Fruit fly (Drosophila melanogaster) whole organism, embryonic: ENCODE data around the gene CG31636.

ENCODE experiments used
- Abd-B ChIP-seq: fragments of 200-800 bp; sonication (Bioruptor generic); optimal IDR thresholded peaks from 2 replicates; lab custom pipeline; 2018; ENCODE audit warnings: missing biosample characterization, mild to moderate bottlenecking, missing genetic modification characterization, moderate library complexity
- Awh ChIP-seq: fragments of 200-800 bp; sonication (Bioruptor generic); IDR thresholded peaks from 2 replicates; pipeline ENCODE4, ENCODE4 v1.3.6; 2022; ENCODE audit warnings: missing biosample characterization, missing genetic modification characterization
- CG11560 ChIP-seq: fragments of 200-800 bp; sonication (Bioruptor generic); IDR thresholded peaks from 3 replicates; pipeline ENCODE4 v1.3.6; 2022; ENCODE audit warnings: missing biosample characterization, missing genetic modification characterization
- CG13123 ChIP-seq: fragments of 200-800 bp; sonication (Bioruptor generic); optimal IDR thresholded peaks from 2 replicates; lab custom pipeline; 2016; ENCODE audit warnings: missing biosample characterization, missing genetic modification characterization
- CG14965 ChIP-seq: fragments of 200-800 bp; sonication (Bioruptor generic); optimal IDR thresholded peaks from 2 replicates; lab custom pipeline; 2016; ENCODE audit warnings: missing biosample characterization, missing genetic modification characterization, borderline replicate concordance
- CG15696 ChIP-seq: fragments of 200-800 bp; sonication (Bioruptor generic); optimal IDR thresholded peaks from 2 replicates; lab custom pipeline; 2019; ENCODE audit warnings: missing biosample characterization, mild to moderate bottlenecking, missing genetic modification characterization, moderate library complexity
- CG17385 ChIP-seq: fragments of 200-800 bp; sonication (Bioruptor generic); optimal IDR thresholded peaks from 3 replicates; lab custom pipeline; 2018; ENCODE audit warnings: missing biosample characterization, mild to moderate bottlenecking, missing genetic modification characterization
- CG2889 ChIP-seq: fragments of 200-800 bp; sonication (Bioruptor generic); IDR thresholded peaks from 3 replicates; pipeline ENCODE4 v1.3.6; 2022; ENCODE audit warnings: missing biosample characterization, missing genetic modification characterization
- CG31224 ChIP-seq: fragments of 200-800 bp; sonication (Bioruptor generic); IDR thresholded peaks from 2 replicates; pipeline ENCODE4 v1.3.6; 2022; ENCODE audit warnings: missing biosample characterization, missing genetic modification characterization
- CG33213 ChIP-seq: fragments of 200-800 bp; sonication (Bioruptor generic); optimal IDR thresholded peaks from 3 replicates; lab custom pipeline; 2016; ENCODE audit warnings: missing biosample characterization, missing genetic modification characterization
- CG4854 ChIP-seq: fragments of 200-800 bp; sonication (Bioruptor generic); optimal IDR thresholded peaks from 2 replicates; lab custom pipeline; 2016; ENCODE audit warnings: missing biosample characterization, missing genetic modification characterization, inconsistent platforms
- CG5180 ChIP-seq: fragments of 200-800 bp; sonication (Bioruptor generic); optimal IDR thresholded peaks from 3 replicates; lab custom pipeline; 2017; ENCODE audit warnings: missing biosample characterization, missing genetic modification characterization, mild to moderate bottlenecking, moderate library complexity, missing genetic modification reagents
- CG6175 ChIP-seq: fragments of 200-800 bp; sonication (Bioruptor generic); IDR thresholded peaks from 3 replicates; pipeline ENCODE4 v1.3.6; 2022; ENCODE audit warnings: missing biosample characterization, missing genetic modification characterization
- CG7271 ChIP-seq: fragments of 200-800 bp; sonication (Bioruptor generic); optimal IDR thresholded peaks from 2 replicates; lab custom pipeline; 2018; ENCODE audit warnings: missing biosample characterization, mild to moderate bottlenecking, missing genetic modification characterization, moderate library complexity
- CG9215 ChIP-seq: fragments of 200-800 bp; sonication (Bioruptor generic); IDR thresholded peaks from 2 replicates; pipeline ENCODE4 v1.3.6; 2022; ENCODE audit warnings: missing biosample characterization, missing genetic modification characterization
- CTCF ChIP-seq: fragments of 200-800 bp; sonication (Bioruptor generic); optimal IDR thresholded peaks from 2 replicates; lab custom pipeline; 2017; ENCODE audit warnings: missing biosample characterization, mild to moderate bottlenecking, missing genetic modification characterization, moderate library complexity
- Dp ChIP-seq: fragments of 200-800 bp; sonication (Bioruptor generic); optimal IDR thresholded peaks from 2 replicates; lab custom pipeline; 2018; ENCODE audit warnings: missing biosample characterization, mild to moderate bottlenecking, missing genetic modification characterization, moderate library complexity
- Gsc ChIP-seq: fragments of 200-800 bp; sonication (Bioruptor generic); IDR thresholded peaks from 2 replicates; pipeline ENCODE4 v1.3.6; 2022; ENCODE audit warnings: missing biosample characterization, missing genetic modification characterization
- Gug ChIP-seq: fragments of 200-800 bp; sonication (Bioruptor generic); IDR thresholded peaks from 4 replicates; pipeline ENCODE4 v1.3.6; 2022; ENCODE audit warnings: missing biosample characterization, missing genetic modification characterization
- Hmr ChIP-seq: fragments of 200-800 bp; sonication (Bioruptor generic); optimal IDR thresholded peaks from 3 replicates; lab custom pipeline; 2017; ENCODE audit warnings: mild to moderate bottlenecking, missing biosample characterization, missing genetic modification reagents, missing genetic modification characterization
- Hmx ChIP-seq: fragments of 200-800 bp; sonication (Bioruptor generic); optimal IDR thresholded peaks from 2 replicates; lab custom pipeline; 2016; ENCODE audit warnings: missing biosample characterization, missing genetic modification characterization
- Kr ChIP-seq: fragments of 200-800 bp; sonication (Bioruptor generic); optimal IDR thresholded peaks from 2 replicates; lab custom pipeline; 2017; ENCODE audit warnings: missing biosample characterization, mild to moderate bottlenecking, missing genetic modification characterization
- Mrtf ChIP-seq: fragments of 200-800 bp; sonication (Bioruptor generic); IDR thresholded peaks from 3 replicates; pipeline ENCODE4 v1.3.6; 2022; ENCODE audit warnings: missing biosample characterization, missing genetic modification characterization
- Myb ChIP-seq: fragments of 200-800 bp; sonication (Bioruptor generic); optimal IDR thresholded peaks from 2 replicates; lab custom pipeline; 2016; ENCODE audit warnings: missing biosample characterization, missing genetic modification characterization
- Oli ChIP-seq: fragments of 200-800 bp; sonication (Bioruptor generic); optimal IDR thresholded peaks from 2 replicates; lab custom pipeline; 2018; ENCODE audit warnings: missing biosample characterization, mild to moderate bottlenecking, missing genetic modification characterization, moderate library complexity
- Pdp1 ChIP-seq, 2 experiments: fragments of 200-800 bp; sonication (Bioruptor generic); optimal IDR thresholded peaks; 3 replicates each; lab custom pipeline; 2016; ENCODE audit warnings: missing biosample characterization in 2 of 2, missing genetic modification characterization in 2 of 2, mild to moderate bottlenecking in 1 of 2, moderate library complexity in 1 of 2
- TFAM ChIP-seq: fragments of 200-800 bp; sonication (Bioruptor generic); optimal IDR thresholded peaks from 2 replicates; lab custom pipeline; 2017; ENCODE audit warnings: missing biosample characterization, missing genetic modification characterization, inconsistent platforms
- al ChIP-seq: fragments of 200-800 bp; sonication (Bioruptor generic); IDR thresholded peaks from 2 replicates; pipeline ENCODE4 v1.3.6; 2022; ENCODE audit warnings: missing biosample characterization, missing genetic modification characterization
- chif ChIP-seq, 2 experiments: fragments of 200-800 bp; sonication (Bioruptor generic); optimal IDR thresholded peaks; 3 replicates each; lab custom pipeline; 2016; ENCODE audit warnings: missing biosample characterization in 2 of 2, missing genetic modification characterization in 2 of 2
- disco-r ChIP-seq: fragments of 200-800 bp; sonication (Bioruptor generic); optimal IDR thresholded peaks from 2 replicates; lab custom pipeline; 2016; ENCODE audit warnings: missing biosample characterization, missing genetic modification characterization
- ems ChIP-seq: fragments of 200-800 bp; sonication (Bioruptor generic); optimal IDR thresholded peaks from 3 replicates; lab custom pipeline; 2016; ENCODE audit warnings: missing biosample characterization, missing genetic modification characterization
- ftz-f1 ChIP-seq: fragments of 200-800 bp; sonication (Bioruptor generic); optimal IDR thresholded peaks from 2 replicates; lab custom pipeline; 2016; ENCODE audit warnings: missing biosample characterization, missing genetic modification characterization
- gfzf ChIP-seq: fragments of 200-800 bp; sonication (Bioruptor generic); optimal IDR thresholded peaks from 2 replicates; lab custom pipeline; 2016; ENCODE audit warnings: missing biosample characterization, mild to moderate bottlenecking, missing genetic modification characterization, moderate library complexity
- ind ChIP-seq: fragments of 200-800 bp; sonication (Bioruptor generic); optimal IDR thresholded peaks from 3 replicates; lab custom pipeline; 2016; ENCODE audit warnings: missing biosample characterization, missing genetic modification characterization
- insv ChIP-seq, 2 experiments: fragments of 200-800 bp; sonication (Bioruptor generic); optimal IDR thresholded peaks; 3 replicates each; lab custom pipeline; 2016 to 2018; ENCODE audit warnings: missing biosample characterization in 2 of 2, missing genetic modification characterization in 2 of 2
- phol ChIP-seq: fragments of 200-800 bp; sonication (Bioruptor generic); optimal IDR thresholded peaks from 3 replicates; lab custom pipeline; 2018; ENCODE audit warnings: missing biosample characterization, mild to moderate bottlenecking, missing genetic modification characterization, moderate library complexity
- ranshi ChIP-seq: fragments of 200-800 bp; sonication (Bioruptor generic); IDR thresholded peaks from 2 replicates; pipeline ENCODE4 v1.3.6; 2022; ENCODE audit warnings: missing biosample characterization, missing genetic modification characterization
- row ChIP-seq: fragments of 200-800 bp; sonication (Bioruptor generic); IDR thresholded peaks from 3 replicates; pipeline ENCODE4 v1.3.6; 2022; ENCODE audit warnings: missing biosample characterization, missing genetic modification characterization
- schlank ChIP-seq: fragments of 200-800 bp; sonication (Bioruptor generic); optimal IDR thresholded peaks from 2 replicates; lab custom pipeline; 2018; ENCODE audit warnings: missing biosample characterization, mild to moderate bottlenecking, missing genetic modification characterization
- sim ChIP-seq: fragments of 200-800 bp; sonication (Bioruptor generic); IDR thresholded peaks from 2 replicates; pipeline ENCODE4 v1.3.6; 2022; ENCODE audit warnings: missing biosample characterization, missing genetic modification characterization
- so ChIP-seq: fragments of 200-800 bp; sonication (Bioruptor generic); IDR thresholded peaks from 3 replicates; pipeline ENCODE4 v1.3.6; 2022; ENCODE audit warnings: missing biosample characterization, missing genetic modification characterization
- sqz ChIP-seq: fragments of 200-800 bp; sonication (Bioruptor generic); optimal IDR thresholded peaks from 3 replicates; lab custom pipeline; 2018; ENCODE audit warnings: missing biosample characterization, mild to moderate bottlenecking, missing genetic modification characterization
- ssp ChIP-seq: fragments of 200-800 bp; sonication (Bioruptor generic); IDR thresholded peaks from 2 replicates; pipeline ENCODE4 v1.3.6; 2022; ENCODE audit warnings: missing biosample characterization, missing genetic modification characterization
- stc ChIP-seq: fragments of 200-800 bp; sonication (Bioruptor generic); IDR thresholded peaks from 2 replicates; pipeline ENCODE4 v1.3.6; 2022; ENCODE audit warnings: missing biosample characterization, missing genetic modification characterization
- tap ChIP-seq: fragments of 200-800 bp; optimal IDR thresholded peaks from 3 replicates; lab custom pipeline; 2019; ENCODE audit warnings: missing biosample characterization, mild to moderate bottlenecking, missing genetic modification characterization, moderate library complexity
- unpg ChIP-seq: fragments of 200-800 bp; sonication (Bioruptor generic); optimal IDR thresholded peaks from 3 replicates; lab custom pipeline; 2018; ENCODE audit warnings: missing biosample characterization, mild to moderate bottlenecking, missing genetic modification characterization, moderate library complexity

CG31636 gene

dm6 chr2L:6663562-6664051, 5.7 kb upstream of the CG31636 start, which contains the start of the genes CG13771, CG34310 and cup (continued):
- TF ChIP-seq Hmr (GFP tag; lab: Kevin White, UChicago) (no peak), phol (tag; lab: Kevin White, UChicago) (peak; percentile 84), chif (GFP tag; optimal IDR thresholded peaks at IDR 0.05; lab: Kevin White, UChicago) (no peak), Myb (GFP tag; lab: Kevin White, UChicago) (peak; percentile 60), Kr (GFP tag; lab: Kevin White, UChicago) (no peak), CG33213 (no peak), CG5180 (no peak), CG6175 (GFP tag; lab: Robert Waterston, UW) (no peak), schlank (tag; lab: Kevin White, UChicago) (no peak), insv (GFP tag; optimal IDR thresholded peaks at IDR 0.05; lab: Kevin White, UChicago) (no peak), gfzf (peak; percentile 23), CG17385 (no peak), ftz-f1 (GFP tag; lab: Kevin White, UChicago) (no peak), tap (tag; lab: Kevin White, UChicago) (no peak), TFAM (GFP tag; lab: Kevin White, UChicago) (no peak), Gug (GFP tag; lab: Robert Waterston, UW) (no peak), ems (no peak), ssp (GFP tag; lab: Robert Waterston, UW) (no peak), CTCF (GFP tag; lab: Kevin White, UChicago) (no peak), CG15696 (tag; lab: Kevin White, UChicago) (no peak), Dp (GFP tag; lab: Kevin White, UChicago) (peak; percentile 17), row (GFP tag; lab: Robert Waterston, UW) (no peak), ind (GFP tag; lab: Kevin White, UChicago) (no peak), CG9215 (GFP tag; lab: Robert Waterston, UW) (no peak), Gsc (GFP tag; lab: Robert Waterston, UW) (no peak), Mrtf (GFP tag; lab: Robert Waterston, UW) (no peak), al (GFP tag; lab: Robert Waterston, UW) (no peak), Oli (tag; lab: Kevin White, UChicago) (no peak), CG31224 (GFP tag; lab: Robert Waterston, UW) (no peak), so (no peak), sim (GFP tag; lab: Robert Waterston, UW) (no peak), disco-r (GFP tag; lab: Kevin White, UChicago) (no peak), CG7271 (tag; lab: Kevin White, UChicago) (no peak), CG14965 (no peak), Awh (0 out of 2 replicates have a peak, but pooled peaks have one; percentile 9), unpg (no peak), Hmx (GFP tag; lab: Kevin White, UChicago) (no peak), stc (no peak), ranshi (GFP tag; lab: Robert Waterston, UW) (no peak), CG11560 (tag; lab: Robert Waterston, UW) (no peak), Pdp1 (GFP tag; optimal IDR thresholded peaks at IDR 0.05; lab: Kevin White, UChicago) (peak in 1 of 2 experiments; percentile 60), CG2889 (no peak), CG4854 (no peak), CG13123 (GFP tag; lab: Kevin White, UChicago) (no peak), Abd-B (GFP tag; lab: Kevin White, UChicago) (no peak), sqz (no peak)
